Worm (Caenorhabditis elegans) whole organism, late embryonic: ENCODE results near the gene B0035.13.

Source experiments
- C38D4.7 ChIP-seq: fragments of 200-800 bp; sonication (Bioruptor generic); optimal IDR thresholded peaks from 2 replicates; lab custom pipeline; 2018; ENCODE audit warnings: mild to moderate bottlenecking, missing genetic modification characterization, moderate library complexity, missing compliant biosample characterization
- ama-1 ChIP-seq: fragments of 150-350 bp; optimal IDR thresholded peaks from 2 replicates; lab custom pipeline; 2014
- ceh-2 ChIP-seq: sonication (generic microtip); optimal IDR thresholded peaks from 2 replicates; lab custom pipeline; 2016; ENCODE audit warnings: missing genotype, missing genetic modification characterization, missing compliant biosample characterization
- elt-4 ChIP-seq: sonication (generic microtip); optimal IDR thresholded peaks from 2 replicates; lab custom pipeline; 2016; ENCODE audit warnings: missing genetic modification characterization, missing compliant biosample characterization
- lin-11 ChIP-seq: fragments of 200-800 bp; sonication (Bioruptor generic); optimal IDR thresholded peaks from 2 replicates; lab custom pipeline; 2018; ENCODE audit warnings: mild to moderate bottlenecking, missing genetic modification characterization, missing compliant biosample characterization
- nfya-1 ChIP-seq: sonication (generic microtip); optimal IDR thresholded peaks from 2 replicates; lab custom pipeline; 2017; ENCODE audit warnings: missing genetic modification characterization, mild to moderate bottlenecking, missing compliant biosample characterization, antibody characterized with exemption, moderate library complexity
- pqm-1 ChIP-seq: sonication (generic microtip); optimal IDR thresholded peaks from 2 replicates; lab custom pipeline; 2016; ENCODE audit warnings: missing genetic modification characterization, missing compliant biosample characterization

ce11 chrIV:11315688-11316087 is 9.2 kb upstream of the B0035.13 start:
- no peak for TF ChIP-seq ceh-2 (tag; lab: Kevin White, UChicago)
- TF ChIP-seq pqm-1 (tag; lab: Kevin White, UChicago): no peak
- no peak for TF ChIP-seq nfya-1 (tag; lab: Kevin White, UChicago)
- no peak for TF ChIP-seq C38D4.7 (GFP tag; lab: Kevin White, UChicago)
- no peak for TF ChIP-seq ama-1 (lab: Kevin White, UChicago)
- no peak for TF ChIP-seq lin-11 (tag; lab: Kevin White, UChicago)
- no peak for TF ChIP-seq elt-4
